Worm (Caenorhabditis elegans) whole organism, early embryonic: ENCODE results near the gene R02F2.5.

Experiments
- ama-1 ChIP-seq: fragments of 150-350 bp; optimal IDR thresholded peaks from 2 replicates; lab custom pipeline; 2014
- ceh-13 ChIP-seq: fragments of 200-800 bp; sonication (Bioruptor generic); optimal IDR thresholded peaks from 2 replicates; lab custom pipeline; 2018; ENCODE audit warnings: mild to moderate bottlenecking, missing genetic modification characterization, missing compliant biosample characterization
- ceh-36 ChIP-seq: sonication (generic microtip); optimal IDR thresholded peaks from 2 replicates; lab custom pipeline; 2016; ENCODE audit warnings: missing genetic modification characterization, inconsistent platforms, missing compliant biosample characterization
- ets-7 ChIP-seq: sonication (generic microtip); optimal IDR thresholded peaks from 2 replicates; lab custom pipeline; 2016; ENCODE audit warnings: missing genotype, missing genetic modification characterization, missing compliant biosample characterization
- flt-1 ChIP-seq: fragments of 200-800 bp; sonication (Bioruptor generic); IDR thresholded peaks from 2 replicates; pipeline ENCODE4 v1.3.6; 2022; ENCODE audit warnings: missing genetic modification characterization, missing compliant biosample characterization
- hmbx-1 ChIP-seq: sonication (generic microtip); optimal IDR thresholded peaks from 2 replicates; lab custom pipeline; 2016; ENCODE audit warnings: mild to moderate bottlenecking, missing genetic modification characterization, missing compliant biosample characterization
- hmg-4 ChIP-seq: fragments of 200-800 bp; sonication (Bioruptor generic); optimal IDR thresholded peaks from 2 replicates; lab custom pipeline; 2018; ENCODE audit warnings: mild to moderate bottlenecking, missing genetic modification characterization, missing compliant biosample characterization
- hnd-1 ChIP-seq: sonication (generic microtip); optimal IDR thresholded peaks from 2 replicates; lab custom pipeline; 2016; ENCODE audit warnings: missing genetic modification characterization, missing compliant biosample characterization
- pes-1 ChIP-seq: fragments of 200-800 bp; sonication (Bioruptor generic); IDR thresholded peaks from 2 replicates; pipeline ENCODE4 v1.3.6; 2022; ENCODE audit warnings: missing genetic modification reagents, missing genetic modification characterization, missing compliant biosample characterization
- sea-1 ChIP-seq: fragments of 200-800 bp; sonication (Bioruptor generic); conservative IDR thresholded peaks from 2 replicates; pipeline ENCODE4 v1.3.6; 2022; ENCODE audit warnings: missing genetic modification characterization, missing compliant biosample characterization
- tbx-11 ChIP-seq: fragments of 200-800 bp; sonication (Bioruptor generic); IDR thresholded peaks from 2 replicates; pipeline ENCODE4 v1.3.6; 2022; ENCODE audit warnings: missing genetic modification characterization, missing compliant biosample characterization
- tbx-37 ChIP-seq: fragments of 200-800 bp; sonication (Bioruptor generic); conservative IDR thresholded peaks from 2 replicates; pipeline ENCODE4 v1.3.6; 2022; ENCODE audit warnings: missing genetic modification reagents, missing genetic modification characterization, missing compliant biosample characterization

- no peak for TF ChIP-seq ama-1
- TF ChIP-seq ets-7 (tag; lab: Kevin White, UChicago): no peak
- TF ChIP-seq hmg-4: no peak
- no peak for TF ChIP-seq tbx-37
- no peak for TF ChIP-seq hmbx-1 (tag; lab: Kevin White, UChicago)
- no peak for TF ChIP-seq ceh-13 (GFP tag; lab: Kevin White, UChicago)
- no peak for TF ChIP-seq flt-1 (GFP tag; lab: Robert Waterston, UW)
- no peak for TF ChIP-seq tbx-11 (GFP tag; lab: Robert Waterston, UW)
- TF ChIP-seq pes-1 (GFP tag; lab: Robert Waterston, UW): no peak
- TF ChIP-seq hnd-1 (tag; lab: Kevin White, UChicago): no peak
- TF ChIP-seq sea-1: no peak
- no peak for TF ChIP-seq ceh-36 (tag; lab: Kevin White, UChicago)
Measured at ce11 chrIII:5501358-5502287, 22.5 kb downstream of the R02F2.5 start, which contains the start of gene R02F2.1.
